Fruit fly (Drosophila melanogaster): ENCODE measurements around the gene CG18404.
A peak's percentile ranks its signal among the peaks of the same experiment; 100 is the strongest.

CG18404 gene

DNA sequence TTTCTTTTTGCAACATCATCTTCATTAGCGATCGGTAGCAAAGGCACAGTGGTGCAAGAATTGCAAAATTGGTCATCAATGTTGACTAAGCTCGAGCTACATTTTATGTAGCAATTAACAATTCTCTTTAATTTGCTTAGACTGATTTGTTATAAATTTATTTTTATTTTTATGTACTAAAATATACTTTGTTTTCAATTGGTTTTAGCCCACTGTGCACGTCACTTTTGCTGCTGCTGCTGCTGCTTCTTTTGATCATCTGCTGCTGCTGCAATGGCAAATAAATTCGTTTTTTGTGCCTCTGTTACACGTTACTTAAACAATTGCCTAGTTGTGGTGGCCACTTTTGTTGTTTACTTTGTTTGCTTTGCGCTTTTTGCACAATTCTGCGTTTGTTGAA is 43.1 kb downstream of the CG18404 start (continued):
- TF ChIP-seq Eip74EF (GFP tag; optimal IDR thresholded peaks at IDR 0.05) (no peak), CG30020 (tag; optimal IDR thresholded peaks at IDR 0.05) (no peak), CG8290 (GFP tag; optimal IDR thresholded peaks at IDR 0.05) (peak; percentile 17), CG8290 (tag; optimal IDR thresholded peaks at IDR 0.05) (no peak), dmrt11E (tag; optimal IDR thresholded peaks at IDR 0.05) (peak; percentile 79), CG4360 (GFP tag; IDR thresholded peaks at IDR 0.05) (peak; percentile 59), tio (GFP tag; optimal IDR thresholded peaks at IDR 0.05) (peak; percentile 76), rib (GFP tag; IDR thresholded peaks at IDR 0.05) (peak; percentile 61; the same call in 1 of the 2 replicates), ro (GFP tag; IDR thresholded peaks at IDR 0.05) (peak; percentile 63; the same call in 1 of the 2 replicates), al (GFP tag; IDR thresholded peaks at IDR 0.05) (peak; percentile 72), jigr1 (GFP tag; IDR thresholded peaks at IDR 0.05) (peak; percentile 59; the same call in 2 of the 3 replicates), Fer2 (tag; optimal IDR thresholded peaks at IDR 0.05) (peak; percentile 1), CG10979 (tag; optimal IDR thresholded peaks at IDR 0.05) (peak; percentile 80), bigmax (GFP tag; optimal IDR thresholded peaks at IDR 0.05) (no peak), CG4854 (GFP tag; optimal IDR thresholded peaks at IDR 0.05) (peak; percentile 22), CG18476 (GFP tag; optimal IDR thresholded peaks at IDR 0.05) (peak; percentile 50), CG10274 (GFP tag; optimal IDR thresholded peaks at IDR 0.05) (peak; percentile 55), MTF-1 (GFP tag; optimal IDR thresholded peaks at IDR 0.05; ENCODE audit: borderline replicate concordance) (peak; percentile 57), Lhr (GFP tag; optimal IDR thresholded peaks at IDR 0.05) (peak; percentile 22), Fer1 (GFP tag; optimal IDR thresholded peaks at IDR 0.05) (peak; percentile 45), CG12659 (GFP tag; optimal IDR thresholded peaks at IDR 0.05) (peak; percentile 66), Taf1 (GFP tag; IDR thresholded peaks at IDR 0.05) (peak; percentile 75), ab (GFP tag; optimal IDR thresholded peaks at IDR 0.05) (peak; percentile 49), Rx (GFP tag; IDR thresholded peaks at IDR 0.05) (peak; percentile 75), Dip2 (GFP tag; IDR thresholded peaks at IDR 0.05) (no peak), Mad (GFP tag; optimal IDR thresholded peaks at IDR 0.05) (peak; percentile 63), gsb-n (tag; optimal IDR thresholded peaks at IDR 0.05) (peak; percentile 75), Dref (GFP tag; IDR thresholded peaks at IDR 0.05) (no peak), crp (GFP tag; optimal IDR thresholded peaks at IDR 0.05) (peak in 1 of 2 experiments; percentile 12), chm (GFP tag; IDR thresholded peaks at IDR 0.05) (no peak; the same call in 1 of the 2 replicates), CG1792 (GFP tag; optimal IDR thresholded peaks at IDR 0.05) (no peak), NK7.1 (GFP tag; optimal IDR thresholded peaks at IDR 0.05) (no peak), CG10565 (GFP tag; optimal IDR thresholded peaks at IDR 0.05) (no peak), lilli (GFP tag; optimal IDR thresholded peaks at IDR 0.05) (peak; percentile 75), CG15601 (tag; optimal IDR thresholded peaks at IDR 0.05) (peak; percentile 15), CG32532 (GFP tag; IDR thresholded peaks at IDR 0.05) (peak; percentile 77), ci (GFP tag; IDR thresholded peaks at IDR 0.05) (peak; percentile 93), CG16863 (GFP tag; optimal IDR thresholded peaks at IDR 0.05) (peak; percentile 19), CG2875 (GFP tag; optimal IDR thresholded peaks at IDR 0.05) (peak; percentile 78), Side (GFP tag; optimal IDR thresholded peaks at IDR 0.05) (no peak), p53 (GFP tag; optimal IDR thresholded peaks at IDR 0.05) (no peak), pros (GFP tag; optimal IDR thresholded peaks at IDR 0.05) (no peak), MESR4 (GFP tag; optimal IDR thresholded peaks at IDR 0.05) (no peak), CG7987 (GFP tag; optimal IDR thresholded peaks at IDR 0.05) (no peak), Hr3 (GFP tag; optimal IDR thresholded peaks at IDR 0.05) (peak; percentile 68), Sox102F (GFP tag; optimal IDR thresholded peaks at IDR 0.05) (peak; percentile 90), Xbp1 (GFP tag; optimal IDR thresholded peaks at IDR 0.05) (peak; percentile 85), CG2712 (tag; optimal IDR thresholded peaks at IDR 0.05) (peak; percentile 84), CG31224 (GFP tag; IDR thresholded peaks at IDR 0.05) (peak; percentile 65), trem (tag; optimal IDR thresholded peaks at IDR 0.05) (peak; percentile 57), sna (GFP tag; IDR thresholded peaks at IDR 0.05; ENCODE audit: partially characterized antibody) (no peak)

All from whole organism, embryonic.